Worm (Caenorhabditis elegans) whole organism, L4/young adult: ENCODE data around the gene vps-39.

Experiments
- W03F9.2 ChIP-seq: fragments of 150-350 bp; optimal IDR thresholded peaks from 2 replicates; lab custom pipeline; 2014; ENCODE audit warnings: missing biosample characterization, missing genetic modification characterization
- dao-5 ChIP-seq: sonication (generic microtip); optimal IDR thresholded peaks from 2 replicates; lab custom pipeline; 2016; ENCODE audit warnings: missing genotype, missing genetic modification characterization, moderate library complexity, missing compliant biosample characterization
- him-1 ChIP-seq: sonication (generic microtip); optimal IDR thresholded peaks from 2 replicates; lab custom pipeline; 2016; ENCODE audit warnings: missing genotype, missing genetic modification reagents, missing genetic modification characterization, missing compliant biosample characterization

- TF ChIP-seq W03F9.2 (tag; lab: Kevin White, UChicago): no peak
- TF ChIP-seq him-1: no peak
- no peak for TF ChIP-seq dao-5 (tag; lab: Kevin White, UChicago)
These were observed 45.7 kb downstream of the vps-39 start, which contains the start of gene droe-4 for ce11 chrV:13992485-13992884.
